Worm (Caenorhabditis elegans) whole organism, mixed stage, embryonic: ENCODE measurements around the gene sqv-8.

Source experiments
- ces-1 ChIP-seq: fragments of 150-350 bp; optimal IDR thresholded peaks from 2 replicates; lab custom pipeline; 2014; ENCODE audit warnings: missing biosample characterization, missing genetic modification reagents, missing genetic modification characterization
- lsy-2 ChIP-seq: fragments of 150-350 bp; optimal IDR thresholded peaks from 2 replicates; lab custom pipeline; 2014; ENCODE audit warnings: missing biosample characterization, missing genetic modification characterization
- mab-5 ChIP-seq: fragments of 150-350 bp; optimal IDR thresholded peaks from 2 replicates; lab custom pipeline; 2014; ENCODE audit warnings: missing biosample characterization, missing genetic modification characterization
- nhr-12 ChIP-seq: fragments of 150-350 bp; optimal IDR thresholded peaks from 2 replicates; lab custom pipeline; 2014; ENCODE audit warnings: missing biosample characterization, missing genetic modification characterization
- pha-4 ChIP-seq: fragments of 150-350 bp; optimal IDR thresholded peaks from 2 replicates; lab custom pipeline; 2018; ENCODE audit warnings: missing biosample characterization, missing genetic modification reagents, missing genetic modification characterization
- unc-62 ChIP-seq: fragments of 150-350 bp; optimal IDR thresholded peaks from 2 replicates; lab custom pipeline; 2014; ENCODE audit warnings: missing biosample characterization, missing genetic modification reagents, missing genetic modification characterization
- zip-8 ChIP-seq: fragments of 150-350 bp; optimal IDR thresholded peaks from 2 replicates; lab custom pipeline; 2014; ENCODE audit warnings: missing biosample characterization, missing genetic modification characterization
- ztf-11 ChIP-seq: fragments of 150-350 bp; optimal IDR thresholded peaks from 2 replicates; lab custom pipeline; 2014; ENCODE audit warnings: missing biosample characterization, missing genetic modification characterization

ce11 chrII:9674678-9675077, 27.9 kb downstream of the sqv-8 start, which contains the start of gene arc-1:
- TF ChIP-seq mab-5 (no peak), nhr-12 (tag; lab: Kevin White, UChicago) (no peak), pha-4 (tag; lab: Kevin White, UChicago) (no peak), lsy-2 (no peak), ztf-11 (tag; lab: Kevin White, UChicago) (no peak), unc-62 (no peak), zip-8 (no peak), ces-1 (GFP tag; lab: Kevin White, UChicago) (no peak)
